Fruit fly (Drosophila melanogaster): ENCODE results near the gene CG9123.

Gene CG9123

DNA sequence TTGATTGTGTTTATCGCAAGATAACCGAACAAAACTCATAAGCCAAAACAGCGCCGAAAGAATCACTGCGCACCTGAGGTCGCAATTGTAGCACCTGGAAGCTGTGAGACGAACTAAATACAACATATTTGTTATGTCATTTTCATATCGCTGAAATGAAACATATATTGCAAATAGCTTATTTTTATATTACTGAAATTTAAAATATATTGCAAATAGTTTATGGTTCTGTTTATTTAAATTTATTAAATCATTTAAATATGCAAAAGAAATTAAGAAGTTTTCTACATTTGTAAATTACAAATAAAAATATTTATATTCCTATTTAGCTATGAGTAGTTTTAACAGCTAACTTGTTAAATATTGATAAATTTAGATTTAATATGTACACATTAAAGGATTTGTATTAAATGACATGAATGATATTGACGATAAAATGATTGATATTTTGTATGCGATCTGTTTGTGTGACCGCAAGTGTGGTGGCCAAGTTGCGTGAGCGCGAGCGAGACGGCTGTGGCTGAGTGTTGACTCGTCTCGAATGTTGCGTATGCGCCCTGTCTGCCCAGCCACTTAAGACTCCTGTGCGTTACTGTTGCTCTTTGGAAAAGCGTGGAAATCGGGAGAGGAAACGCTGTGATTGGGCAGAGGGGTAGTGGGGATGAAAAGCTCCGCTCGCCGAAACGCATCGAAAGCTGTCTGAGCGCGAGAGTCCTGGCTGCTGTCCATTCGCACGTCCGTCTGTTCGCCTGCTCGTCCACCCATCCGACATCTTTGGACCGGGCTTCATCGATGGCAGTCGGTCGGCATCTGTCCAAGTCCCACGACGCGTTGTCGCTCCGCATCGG lies 44.7 kb downstream of the CG9123 start, which contains the start of gene gce (continued):
- TF ChIP-seq Sox102F (GFP tag; optimal IDR thresholded peaks at IDR 0.05) = no peak
- no peak for TF ChIP-seq fkh (GFP tag; optimal IDR thresholded peaks at IDR 0.05)
- TF ChIP-seq CG6854 (GFP tag; optimal IDR thresholded peaks at IDR 0.05) = no peak
- TF ChIP-seq CG9139 (GFP tag; optimal IDR thresholded peaks at IDR 0.05) = no peak
- TF ChIP-seq fd59A (GFP tag; optimal IDR thresholded peaks at IDR 0.05) = no peak
- no peak for TF ChIP-seq lz (GFP tag; optimal IDR thresholded peaks at IDR 0.05)
- TF ChIP-seq CG6163 (GFP tag; IDR thresholded peaks at IDR 0.05) = 0 out of 3 replicates have a peak, but pooled peaks have one; percentile 7
- TF ChIP-seq fd85E (GFP tag; optimal IDR thresholded peaks at IDR 0.05) = no peak
- TF ChIP-seq Hr4 (GFP tag; optimal IDR thresholded peaks at IDR 0.05) = no peak
- TF ChIP-seq Lpt (GFP tag; optimal IDR thresholded peaks at IDR 0.05) = no peak
- TF ChIP-seq topi (GFP tag; optimal IDR thresholded peaks at IDR 0.05) = no peak
- TF ChIP-seq CG15336 (GFP tag; IDR thresholded peaks at IDR 0.05) = 0 out of 2 replicates have a peak, but pooled peaks have one; percentile 27
- peak; percentile 16 for TF ChIP-seq esn (GFP tag; optimal IDR thresholded peaks at IDR 0.05)
- TF ChIP-seq CG8319 (GFP tag; optimal IDR thresholded peaks at IDR 0.05) = no peak
- TF ChIP-seq acj6 (GFP tag; optimal IDR thresholded peaks at IDR 0.05) = no peak
- TF ChIP-seq CG10631 (GFP tag; optimal IDR thresholded peaks at IDR 0.05) = no peak
- peak; percentile 35 for TF ChIP-seq CG34406 (GFP tag; optimal IDR thresholded peaks at IDR 0.05)
- TF ChIP-seq CG8119 (GFP tag; IDR thresholded peaks at IDR 0.05) = no peak; the same call in 2 of the 3 replicates
- TF ChIP-seq CG6808 (GFP tag; optimal IDR thresholded peaks at IDR 0.05) = no peak
- TF ChIP-seq CG8632 (GFP tag; optimal IDR thresholded peaks at IDR 0.05) = no peak

DNA sequence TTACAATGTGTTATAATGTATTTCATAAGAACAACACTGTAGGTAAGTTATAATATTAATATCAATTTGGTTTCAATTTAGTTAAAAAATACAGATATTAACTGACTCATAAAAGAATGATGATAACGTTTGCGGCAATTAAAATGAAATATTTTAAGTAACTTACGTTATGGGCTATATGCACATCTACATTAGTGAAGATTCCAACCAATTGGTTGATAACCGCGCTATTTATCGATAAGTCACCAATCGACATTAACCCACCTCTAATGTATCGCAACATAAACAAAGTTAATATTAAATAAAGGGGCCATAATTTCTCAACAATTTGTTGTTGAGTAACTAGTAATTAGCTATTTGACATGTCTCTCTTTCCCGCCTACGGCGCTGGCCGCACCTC lies 49.1 kb downstream of the CG9123 start, which contains the start of gene CG5877:
Gene CG5877 (plus strand): TSS at position 238 of the 400 bp plus-strand sequence.
- TF ChIP-seq Sox15 (GFP tag; optimal IDR thresholded peaks at IDR 0.05) (no peak), CG9139 (GFP tag; optimal IDR thresholded peaks at IDR 0.05) (no peak), CG6163 (GFP tag; IDR thresholded peaks at IDR 0.05) (no peak), fkh (GFP tag; optimal IDR thresholded peaks at IDR 0.05) (no peak), svp (GFP tag) (no peak), CG34406 (GFP tag; optimal IDR thresholded peaks at IDR 0.05) (no peak), Eip75B (GFP tag; optimal IDR thresholded peaks at IDR 0.05) (no peak), Smox (GFP tag; optimal IDR thresholded peaks at IDR 0.05) (no peak)

Data from whole organism, prepupa.